Fruit fly (Drosophila melanogaster): ENCODE results near the gene Cnep1r2.

Cnep1r2 gene

DNA sequence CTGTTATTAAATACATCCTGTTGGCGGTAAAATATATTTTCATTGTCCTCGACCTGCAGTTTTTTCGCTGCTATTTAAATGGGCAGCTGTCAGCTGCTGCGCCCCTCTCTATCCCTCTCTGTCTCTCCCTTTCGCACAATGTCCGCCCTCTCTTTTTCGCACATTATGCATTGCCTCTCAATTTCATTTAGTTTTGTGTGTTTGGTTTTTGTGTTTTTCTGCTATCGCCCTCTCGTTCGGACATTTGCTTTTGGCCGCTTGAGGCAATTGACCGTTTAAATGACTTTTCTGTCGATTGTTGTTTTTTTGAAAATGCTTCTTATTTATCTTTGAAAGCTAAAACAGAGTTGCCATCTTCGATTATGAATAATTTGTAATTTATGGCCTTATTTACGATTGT is 37.0 kb downstream of the Cnep1r2 start:
- TF ChIP-seq CG9948 (tag; optimal IDR thresholded peaks at IDR 0.05) (no peak), CG8159 (tag; optimal IDR thresholded peaks at IDR 0.05) (no peak), D1 (tag; optimal IDR thresholded peaks at IDR 0.05) (no peak), fd96Ca (GFP tag; IDR thresholded peaks at IDR 0.05) (0 out of 3 replicates have a peak, but pooled peaks have one; percentile 15)

- peak; percentile 59 for TF ChIP-seq CG14655 (GFP tag; optimal IDR thresholded peaks at IDR 0.05)
- TF ChIP-seq CG15710 (tag; optimal IDR thresholded peaks at IDR 0.05) = peak; percentile 52
- TF ChIP-seq CG9948 (tag; optimal IDR thresholded peaks at IDR 0.05) = peak; percentile 42
- TF ChIP-seq CG8159 (tag; optimal IDR thresholded peaks at IDR 0.05) = peak; percentile 73
- TF ChIP-seq D1 (tag; optimal IDR thresholded peaks at IDR 0.05) = peak; percentile 52
- peak; percentile 58 for TF ChIP-seq Pif1B (GFP tag; optimal IDR thresholded peaks at IDR 0.05)
- peak; percentile 84 for TF ChIP-seq CG4496 (GFP tag; IDR thresholded peaks at IDR 0.05)
- peak; percentile 83 for TF ChIP-seq gl (tag; optimal IDR thresholded peaks at IDR 0.05)
- no peak for TF ChIP-seq CG10348 (GFP tag; IDR thresholded peaks at IDR 0.05)
- peak; percentile 80 for TF ChIP-seq CG13204 (GFP tag; optimal IDR thresholded peaks at IDR 0.05)
- peak; percentile 67 for TF ChIP-seq Snoo (tag; optimal IDR thresholded peaks at IDR 0.05)
- peak; percentile 70 for TF ChIP-seq Pif1A (GFP tag; optimal IDR thresholded peaks at IDR 0.05)
- TF ChIP-seq Ets98B (GFP tag; IDR thresholded peaks at IDR 0.05) = peak; percentile 85
- peak; percentile 78 for TF ChIP-seq CG12605 (GFP tag; IDR thresholded peaks at IDR 0.05)
- TF ChIP-seq CG32121 (GFP tag; IDR thresholded peaks at IDR 0.05) = peak; percentile 82
- peak; percentile 59 for TF ChIP-seq CG34367 (tag; optimal IDR thresholded peaks at IDR 0.05)
- peak; percentile 53; the same call in 1 of the 2 replicates for TF ChIP-seq rn (GFP tag; IDR thresholded peaks at IDR 0.05)
- peak; percentile 76; the same call in 2 of the 3 replicates for TF ChIP-seq fd96Ca (GFP tag; IDR thresholded peaks at IDR 0.05)
- peak; percentile 73 for TF ChIP-seq EcR (GFP tag; optimal IDR thresholded peaks at IDR 0.05)
- peak; percentile 47 for TF ChIP-seq CG17806 (tag; optimal IDR thresholded peaks at IDR 0.05)
- peak; percentile 46 for TF ChIP-seq CG8301 (tag; optimal IDR thresholded peaks at IDR 0.05)
Measured at dm6 chr3L:10675635-10676393, 37.9 kb downstream of the Cnep1r2 start.

dm6 chr3L:10677816-10678215 is 39.9 kb downstream of the Cnep1r2 start:
- no peak for TF ChIP-seq Ets98B (GFP tag; IDR thresholded peaks at IDR 0.05)
- TF ChIP-seq Snoo (tag; optimal IDR thresholded peaks at IDR 0.05) = no peak
- TF ChIP-seq gl (tag; optimal IDR thresholded peaks at IDR 0.05) = no peak
- no peak for TF ChIP-seq Pif1A (GFP tag; optimal IDR thresholded peaks at IDR 0.05)

DNA sequence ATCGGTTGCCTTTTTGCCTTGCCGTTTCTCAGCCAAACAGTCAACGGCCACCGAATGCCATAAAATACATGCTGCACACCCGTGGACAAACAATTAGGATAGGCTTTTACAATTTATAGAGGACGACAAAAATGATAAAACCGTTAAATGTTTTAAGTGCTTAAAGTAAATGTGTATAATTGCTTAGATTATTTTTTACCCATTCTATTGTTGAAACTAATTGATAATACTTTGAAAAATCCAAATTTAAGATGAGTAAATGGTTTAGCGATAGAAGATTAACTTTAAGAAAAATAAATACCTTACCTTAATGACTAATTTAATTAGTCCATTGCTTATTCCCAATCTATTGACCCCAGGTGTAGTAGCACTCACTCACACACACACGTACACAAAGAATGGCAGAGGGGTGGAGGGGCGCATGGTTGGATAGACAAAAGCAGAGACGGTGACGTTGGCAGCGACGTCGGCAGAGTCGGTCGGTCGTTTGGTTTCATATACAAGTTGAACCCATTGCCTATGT is 40.7 kb downstream of the Cnep1r2 start:
- TF ChIP-seq CG13204 (GFP tag; optimal IDR thresholded peaks at IDR 0.05) = peak; percentile 76
- TF ChIP-seq CG12605 (GFP tag; IDR thresholded peaks at IDR 0.05) = peak; percentile 85
- peak; percentile 95 for TF ChIP-seq CG32121 (GFP tag; IDR thresholded peaks at IDR 0.05)
- TF ChIP-seq gl (tag; optimal IDR thresholded peaks at IDR 0.05) = peak; percentile 65
- peak; percentile 91 for TF ChIP-seq CG8159 (tag; optimal IDR thresholded peaks at IDR 0.05)
- TF ChIP-seq Pif1B (GFP tag; optimal IDR thresholded peaks at IDR 0.05) = peak; percentile 76
- TF ChIP-seq CG17806 (tag; optimal IDR thresholded peaks at IDR 0.05) = peak; percentile 84
- TF ChIP-seq Pif1A (GFP tag; optimal IDR thresholded peaks at IDR 0.05) = peak; percentile 90
- TF ChIP-seq CG14655 (GFP tag; optimal IDR thresholded peaks at IDR 0.05) = peak; percentile 92
- peak; percentile 92 for TF ChIP-seq CG4496 (GFP tag; IDR thresholded peaks at IDR 0.05)
- TF ChIP-seq CG34367 (tag; optimal IDR thresholded peaks at IDR 0.05) = peak; percentile 80
- peak; percentile 89 for TF ChIP-seq CG15710 (tag; optimal IDR thresholded peaks at IDR 0.05)
- TF ChIP-seq Snoo (tag; optimal IDR thresholded peaks at IDR 0.05) = peak; percentile 80
- peak; percentile 83 for TF ChIP-seq CG9948 (tag; optimal IDR thresholded peaks at IDR 0.05)
- TF ChIP-seq fd96Ca (GFP tag; IDR thresholded peaks at IDR 0.05) = peak; percentile 43; the same call in 1 of the 3 replicates
- peak; percentile 88 for TF ChIP-seq CG10348 (GFP tag; IDR thresholded peaks at IDR 0.05)
- TF ChIP-seq D1 (tag; optimal IDR thresholded peaks at IDR 0.05) = peak; percentile 83
- TF ChIP-seq Ets98B (GFP tag; IDR thresholded peaks at IDR 0.05) = peak; percentile 78
- peak; percentile 85 for TF ChIP-seq rn (GFP tag; IDR thresholded peaks at IDR 0.05)
- TF ChIP-seq EcR (GFP tag; optimal IDR thresholded peaks at IDR 0.05) = peak; percentile 76
- TF ChIP-seq CG8301 (tag; optimal IDR thresholded peaks at IDR 0.05) = peak; percentile 90

dm6 chr3L:10679711-10680154 is 41.8 kb downstream of the Cnep1r2 start:
- no peak for TF ChIP-seq CG34367 (tag; optimal IDR thresholded peaks at IDR 0.05)
- TF ChIP-seq CG13204 (GFP tag; optimal IDR thresholded peaks at IDR 0.05) = no peak
- peak; percentile 64 for TF ChIP-seq CG14655 (GFP tag; optimal IDR thresholded peaks at IDR 0.05)
- no peak for TF ChIP-seq Snoo (tag; optimal IDR thresholded peaks at IDR 0.05)
- peak; percentile 39 for TF ChIP-seq CG8301 (tag; optimal IDR thresholded peaks at IDR 0.05)
- TF ChIP-seq CG9948 (tag; optimal IDR thresholded peaks at IDR 0.05) = peak; percentile 22
- TF ChIP-seq Pif1A (GFP tag; optimal IDR thresholded peaks at IDR 0.05) = peak; percentile 36
- TF ChIP-seq CG8159 (tag; optimal IDR thresholded peaks at IDR 0.05) = peak; percentile 29
- peak; percentile 46 for TF ChIP-seq EcR (GFP tag; optimal IDR thresholded peaks at IDR 0.05)
- TF ChIP-seq gl (tag; optimal IDR thresholded peaks at IDR 0.05) = no peak
- peak; percentile 69 for TF ChIP-seq CG32121 (GFP tag; IDR thresholded peaks at IDR 0.05)
- no peak for TF ChIP-seq D1 (tag; optimal IDR thresholded peaks at IDR 0.05)
- TF ChIP-seq CG12605 (GFP tag; IDR thresholded peaks at IDR 0.05) = 0 out of 2 replicates have a peak, but pooled peaks have one; percentile 40
- no peak for TF ChIP-seq rn (GFP tag; IDR thresholded peaks at IDR 0.05)
- peak; percentile 51; the same call in 1 of the 2 replicates for TF ChIP-seq Ets98B (GFP tag; IDR thresholded peaks at IDR 0.05)
- peak; percentile 63; the same call in 2 of the 3 replicates for TF ChIP-seq CG4496 (GFP tag; IDR thresholded peaks at IDR 0.05)
- no peak for TF ChIP-seq fd96Ca (GFP tag; IDR thresholded peaks at IDR 0.05)
- no peak for TF ChIP-seq CG10348 (GFP tag; IDR thresholded peaks at IDR 0.05)
- TF ChIP-seq Pif1B (GFP tag; optimal IDR thresholded peaks at IDR 0.05) = no peak
- TF ChIP-seq CG17806 (tag; optimal IDR thresholded peaks at IDR 0.05) = peak; percentile 29
- peak; percentile 6 for TF ChIP-seq CG15710 (tag; optimal IDR thresholded peaks at IDR 0.05)

Measured in whole organism, pupa.